Worm (Caenorhabditis elegans) whole organism, young adult: ENCODE results near the gene eelo-2.

Source experiments
- B0035.1 ChIP-seq: sonication (generic microtip); optimal IDR thresholded peaks from 2 replicates; lab custom pipeline; 2016; ENCODE audit warnings: missing genetic modification characterization, mild to moderate bottlenecking, missing compliant biosample characterization, missing genotype, missing genetic modification reagents
- F57A8.1 ChIP-seq: fragments of 200-800 bp; sonication (Bioruptor generic); optimal IDR thresholded peaks from 2 replicates; lab custom pipeline; 2018; ENCODE audit warnings: mild to moderate bottlenecking, missing genetic modification characterization, moderate library complexity, missing compliant biosample characterization
- ama-1 ChIP-seq, 3 experiments: fragments of 150-350 bp in 1 of 3; sonication (generic microtip) in 2 of 3; optimal IDR thresholded peaks; 2 replicates each; lab custom pipeline; 2014 to 2018; ENCODE audit warnings: missing biosample characterization in 2 of 3, missing genetic modification characterization in 2 of 3, missing genetic modification reagents in 2 of 3
- atf-7 ChIP-seq: sonication (generic microtip); optimal IDR thresholded peaks from 2 replicates; lab custom pipeline; 2017; ENCODE audit warnings: mild to moderate bottlenecking, missing genetic modification characterization, missing compliant biosample characterization
- ets-4 ChIP-seq: fragments of 200-800 bp; sonication (Bioruptor generic); optimal IDR thresholded peaks from 2 replicates; lab custom pipeline; 2018; ENCODE audit warnings: mild to moderate bottlenecking, missing genetic modification characterization, missing compliant biosample characterization
- hrde-1 ChIP-seq: sonication (generic microtip); optimal IDR thresholded peaks from 2 replicates; lab custom pipeline; 2016; ENCODE audit warnings: missing genetic modification characterization, mild to moderate bottlenecking, missing compliant biosample characterization, moderate library complexity, missing genotype, missing genetic modification reagents, borderline replicate concordance
- nhr-80 ChIP-seq: sonication (generic microtip); optimal IDR thresholded peaks from 2 replicates; lab custom pipeline; 2016; ENCODE audit warnings: missing genetic modification characterization, missing compliant biosample characterization
- snpc-1.1 ChIP-seq: sonication (generic microtip); optimal IDR thresholded peaks from 2 replicates; lab custom pipeline; 2017; ENCODE audit warnings: missing genetic modification characterization, mild to moderate bottlenecking, missing compliant biosample characterization, antibody characterized with exemption, moderate library complexity, missing genotype, missing genetic modification reagents; ENCODE audit not compliant: insufficient read depth
- unc-62 ChIP-seq: fragments of 150-350 bp; optimal IDR thresholded peaks from 2 replicates; lab custom pipeline; 2014; ENCODE audit warnings: missing biosample characterization, missing genetic modification reagents, missing genetic modification characterization

DNA sequence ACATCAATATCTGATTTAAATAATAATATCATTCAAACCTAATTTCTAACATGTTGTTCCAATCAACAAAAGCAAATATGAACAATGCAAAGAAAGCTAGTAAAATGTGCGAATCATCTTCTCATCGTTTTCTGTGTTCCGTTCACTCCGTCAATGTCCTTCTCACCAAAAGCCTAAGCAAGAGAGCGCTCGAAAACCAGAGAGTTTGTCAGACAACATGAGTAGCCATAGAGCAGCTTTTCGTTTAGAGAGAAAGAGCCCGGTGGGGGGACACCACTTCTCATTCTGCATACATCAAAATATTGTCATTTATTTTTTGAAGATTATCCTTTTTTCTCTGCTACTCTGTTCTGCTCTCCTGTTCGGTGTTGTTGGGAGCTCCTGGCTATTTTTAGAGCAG is 43.7 kb downstream of the eelo-2 start:
- TF ChIP-seq F57A8.1 (GFP tag; lab: Kevin White, UChicago) (no peak), ets-4 (GFP tag; lab: Kevin White, UChicago) (no peak), atf-7 (no peak), nhr-80 (tag; lab: Kevin White, UChicago) (no peak), unc-62 (GFP tag; lab: Kevin White, UChicago) (no peak), B0035.1 (no peak), ama-1 (optimal IDR thresholded peaks at IDR 0.05; lab: Kevin White, UChicago) (no peak), ama-1 (GFP tag; optimal IDR thresholded peaks at IDR 0.05; lab: Kevin White, UChicago) (no peak), hrde-1 (no peak), snpc-1.1 (tag; lab: Kevin White, UChicago) (no peak)
